Fruit fly (Drosophila melanogaster) S2 (cell line): Measurements from ENCODE around the gene thoc7.

Experiments used
- CG8478 ChIP-seq: fragments of >200 bp; optimal IDR thresholded peaks from 2 replicates; lab custom pipeline; 2018
- CTCF ChIP-seq, 2 experiments: fragments of >200 bp; optimal IDR thresholded peaks; 2 replicates each; lab custom pipeline; 2018

DNA sequence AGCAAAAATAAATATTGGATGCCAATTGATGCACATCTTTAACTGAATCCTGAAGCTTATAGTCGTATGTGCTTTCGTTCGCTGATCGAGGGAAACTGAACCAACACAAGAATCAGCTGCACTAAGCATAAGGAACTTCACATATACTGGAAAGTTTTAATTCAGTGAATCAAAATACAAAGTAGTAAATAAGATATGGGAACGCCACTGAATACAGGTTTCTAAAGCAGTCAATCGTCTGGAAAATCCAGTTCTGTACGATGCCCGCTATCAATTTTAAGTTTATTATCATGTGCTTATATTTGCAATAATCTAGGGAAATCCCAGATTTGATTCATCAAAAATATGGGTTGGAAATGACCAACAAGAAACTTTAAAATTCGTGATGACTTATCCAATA is 19.8 kb upstream of the thoc7 start, which contains the start of gene CG34454:
- TF ChIP-seq CG8478 (no peak), CTCF (optimal IDR thresholded peaks at IDR 0.05; lab: Kevin White, UChicago) (no peak)
